Worm (Caenorhabditis elegans) whole organism, L4/young adult: ENCODE measurements around the gene hpl-1.

Source experiments
- W03F9.2 ChIP-seq: fragments of 150-350 bp; optimal IDR thresholded peaks from 2 replicates; lab custom pipeline; 2014; ENCODE audit warnings: missing biosample characterization, missing genetic modification characterization
- him-1 ChIP-seq: sonication (generic microtip); optimal IDR thresholded peaks from 2 replicates; lab custom pipeline; 2016; ENCODE audit warnings: missing genotype, missing genetic modification reagents, missing genetic modification characterization, missing compliant biosample characterization

- TF ChIP-seq W03F9.2 (no peak), him-1 (tag; lab: Kevin White, UChicago) (no peak)
Observed at ce11 chrX:13209026-13209425, 36.2 kb upstream of the hpl-1 start.
